Fruit fly (Drosophila melanogaster) whole organism: ENCODE results near the gene sNPF-R.

ENCODE experiments used
- CG8478 ChIP-seq: fragments of >200 bp; optimal IDR thresholded peaks from 2 replicates; lab custom pipeline; 2018; ENCODE audit warnings: inconsistent platforms
- Dll ChIP-seq: fragments of >200 bp; optimal IDR thresholded peaks from 2 replicates; lab custom pipeline; 2017
- EcR ChIP-seq, 2 experiments: fragments of >200 bp; optimal IDR thresholded peaks; 2 replicates each; lab custom pipeline; 2017; ENCODE audit warnings: missing biosample characterization in 2 of 2, missing genetic modification characterization in 2 of 2, missing genetic modification reagents in 2 of 2
- pan ChIP-seq: fragments of >200 bp; optimal IDR thresholded peaks from 2 replicates; lab custom pipeline; 2017
- psq ChIP-seq: fragments of >200 bp; optimal IDR thresholded peaks from 2 replicates; lab custom pipeline; 2017
- usp ChIP-seq: fragments of >200 bp; optimal IDR thresholded peaks from 2 replicates; lab custom pipeline; 2017; ENCODE audit warnings: missing biosample characterization, missing genetic modification characterization, mixed read lengths

Gene sNPF-R

dm6 chr3L:20103777-20104542 is 15.2 kb upstream of the sNPF-R start, which contains the start of gene CG14186:
Gene CG14186, minus strand, starts transcription at chr3L:20103827.
- TF ChIP-seq psq: no peak
- no peak for TF ChIP-seq Dll (lab: Kevin White, UChicago)
- no peak for TF ChIP-seq usp
- no peak for TF ChIP-seq EcR (GFP tag; optimal IDR thresholded peaks at IDR 0.05; lab: Kevin White, UChicago)
- no peak for TF ChIP-seq CG8478 (lab: Kevin White, UChicago)
- no peak for TF ChIP-seq pan (lab: Kevin White, UChicago)

dm6 chr3L:20097312-20097711 is 8.5 kb upstream of the sNPF-R start:
- TF ChIP-seq psq: no peak
- TF ChIP-seq pan (lab: Kevin White, UChicago): no peak

dm6 chr3L:20085035-20085434 is 3.8 kb downstream of the sNPF-R start:
- TF ChIP-seq Dll (lab: Kevin White, UChicago): no peak
- TF ChIP-seq usp: no peak
- no peak for TF ChIP-seq EcR (GFP tag; optimal IDR thresholded peaks at IDR 0.05; lab: Kevin White, UChicago)
- no peak for TF ChIP-seq CG8478 (lab: Kevin White, UChicago)
- no peak for TF ChIP-seq pan (lab: Kevin White, UChicago)
- TF ChIP-seq psq: no peak

dm6 chr3L:20062546-20062945 is 26.3 kb downstream of the sNPF-R start:
- no peak for TF ChIP-seq pan (lab: Kevin White, UChicago)
- TF ChIP-seq Dll (lab: Kevin White, UChicago): no peak
- no peak for TF ChIP-seq psq
- TF ChIP-seq CG8478 (lab: Kevin White, UChicago): no peak
- TF ChIP-seq EcR (GFP tag; optimal IDR thresholded peaks at IDR 0.05; lab: Kevin White, UChicago): no peak
- no peak for TF ChIP-seq usp

- no peak for TF ChIP-seq psq
Measured at dm6 chr3L:20036610-20037009, 52.2 kb downstream of the sNPF-R start.

- TF ChIP-seq CG8478 (lab: Kevin White, UChicago) (no peak), Dll (lab: Kevin White, UChicago) (no peak), EcR (GFP tag; optimal IDR thresholded peaks at IDR 0.05; lab: Kevin White, UChicago) (no peak)
Measured at dm6 chr3L:20028753-20029152, 60.1 kb downstream of the sNPF-R start, which contains the start of gene Lamtor1. Gene Lamtor1, minus strand, starts transcription at chr3L:20029020.

- no peak for TF ChIP-seq CG8478 (lab: Kevin White, UChicago)
- TF ChIP-seq psq: no peak
- no peak for TF ChIP-seq pan (lab: Kevin White, UChicago)
- no peak for TF ChIP-seq Dll (lab: Kevin White, UChicago)
- TF ChIP-seq usp: no peak
- no peak for TF ChIP-seq EcR (GFP tag; optimal IDR thresholded peaks at IDR 0.05; lab: Kevin White, UChicago)
Measured at dm6 chr3L:20027735-20028134, 61.1 kb downstream of the sNPF-R start, which contains the start of gene CG14183. Gene CG14183, minus strand, starts transcription at chr3L:20027835.
